Worm (Caenorhabditis elegans) whole organism, early embryonic: ENCODE measurements around the gene F14D7.14.

Source experiments
- B0310.2 ChIP-seq: sonication (generic microtip); optimal IDR thresholded peaks from 2 replicates; lab custom pipeline; 2016; ENCODE audit warnings: mild to moderate bottlenecking, missing genetic modification characterization, missing compliant biosample characterization
- F13C5.2 ChIP-seq: sonication (generic microtip); optimal IDR thresholded peaks from 2 replicates; lab custom pipeline; 2017; ENCODE audit warnings: mild to moderate bottlenecking, missing genetic modification characterization, inconsistent platforms, missing compliant biosample characterization
- aly-1 ChIP-seq: sonication (generic microtip); optimal IDR thresholded peaks from 2 replicates; lab custom pipeline; 2016; ENCODE audit warnings: missing genetic modification characterization, missing compliant biosample characterization
- ama-1 ChIP-seq: fragments of 150-350 bp; optimal IDR thresholded peaks from 2 replicates; lab custom pipeline; 2014
- ceh-36 ChIP-seq: sonication (generic microtip); optimal IDR thresholded peaks from 2 replicates; lab custom pipeline; 2016; ENCODE audit warnings: missing genetic modification characterization, inconsistent platforms, missing compliant biosample characterization
- flt-1 ChIP-seq: fragments of 200-800 bp; sonication (Bioruptor generic); IDR thresholded peaks from 2 replicates; pipeline ENCODE4 v1.3.6; 2022; ENCODE audit warnings: missing genetic modification characterization, missing compliant biosample characterization
- pes-1 ChIP-seq: fragments of 200-800 bp; sonication (Bioruptor generic); IDR thresholded peaks from 2 replicates; pipeline ENCODE4 v1.3.6; 2022; ENCODE audit warnings: missing genetic modification reagents, missing genetic modification characterization, missing compliant biosample characterization
- scrt-1 ChIP-seq: fragments of 200-800 bp; sonication (Bioruptor generic); IDR thresholded peaks from 2 replicates; pipeline ENCODE4 v1.3.6; 2022; ENCODE audit warnings: missing genetic modification characterization, missing compliant biosample characterization
- tbx-11 ChIP-seq: fragments of 200-800 bp; sonication (Bioruptor generic); IDR thresholded peaks from 2 replicates; pipeline ENCODE4 v1.3.6; 2022; ENCODE audit warnings: missing genetic modification characterization, missing compliant biosample characterization
- tra-4 ChIP-seq: sonication (generic microtip); optimal IDR thresholded peaks from 2 replicates; lab custom pipeline; 2017; ENCODE audit warnings: missing genetic modification characterization, missing compliant biosample characterization

The F14D7.14 gene

DNA sequence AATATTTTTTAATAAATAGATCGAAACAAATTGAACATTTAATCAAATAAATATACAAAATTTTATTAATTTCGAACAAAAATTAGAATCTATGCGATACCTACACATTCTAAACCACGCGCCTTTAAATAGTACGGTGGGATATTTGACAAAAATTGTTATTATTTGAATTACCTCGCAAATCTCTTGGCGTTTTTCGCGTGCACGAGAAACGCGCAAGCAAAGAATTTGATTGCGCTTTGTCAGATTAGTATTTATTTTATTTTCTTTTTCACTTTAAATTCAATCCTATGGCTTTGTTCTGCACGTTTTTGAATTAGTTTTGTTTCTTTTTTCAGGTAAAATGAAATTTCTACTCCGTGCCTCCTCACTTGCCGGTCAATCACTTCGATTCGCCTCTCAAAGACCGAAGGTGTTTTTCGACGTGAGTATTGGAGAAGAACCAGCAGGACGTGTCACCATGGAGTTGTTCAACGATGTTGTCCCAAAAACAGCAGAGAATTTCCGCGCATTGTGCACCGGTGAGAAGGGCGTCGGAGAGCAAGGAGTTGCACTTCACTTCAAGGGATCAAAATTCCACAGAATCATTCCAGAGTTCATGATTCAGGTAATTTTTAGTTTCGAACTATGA lies 46.1 kb downstream of the F14D7.14 start, which contains the start of gene cyn-1:
Gene cyn-1, plus strand, starts transcription at position 339 of the 631 bp plus-strand sequence.
- TF ChIP-seq pes-1 (GFP tag; lab: Robert Waterston, UW): 0 out of 2 replicates have a peak, but pooled peaks have one; percentile 36
- peak; percentile 61 for TF ChIP-seq F13C5.2 (tag; lab: Kevin White, UChicago)
- no peak for TF ChIP-seq scrt-1
- no peak for TF ChIP-seq B0310.2 (tag; lab: Kevin White, UChicago)

DNA sequence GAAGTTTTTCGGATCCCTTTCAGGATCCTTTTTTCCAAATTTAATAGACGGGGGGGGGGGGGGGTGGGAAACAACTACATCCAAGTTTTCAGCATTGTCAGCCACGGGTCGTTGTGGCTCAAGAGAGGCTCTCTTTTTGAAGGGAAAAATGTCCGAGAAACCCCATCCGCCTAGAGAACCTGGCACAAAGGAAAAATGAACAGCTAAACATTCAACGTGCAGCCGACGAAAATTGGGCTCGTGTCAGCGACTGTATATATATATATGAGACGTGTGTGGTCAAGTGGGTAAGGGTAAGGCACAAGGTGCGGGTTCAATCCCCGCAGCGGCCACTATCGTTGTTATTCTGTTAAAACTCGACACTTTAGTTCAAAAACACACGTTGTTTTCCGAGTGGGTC lies 48.8 kb downstream of the F14D7.14 start, which contains the start of gene Y49A3A.4:
Gene Y49A3A.4, minus strand, starts transcription at position 314 of the 400 bp plus-strand sequence.
- TF ChIP-seq ama-1 (lab: Kevin White, UChicago) (no peak), tbx-11 (no peak), ceh-36 (tag; lab: Kevin White, UChicago) (no peak), flt-1 (GFP tag; lab: Robert Waterston, UW) (no peak), tra-4 (tag; lab: Kevin White, UChicago) (no peak), aly-1 (no peak)
